Fruit fly (Drosophila melanogaster) whole organism, pupa: ENCODE measurements around the gene aux.

Experiments used
- CG8301 ChIP-seq: fragments of 200-800 bp; sonication (Bioruptor generic); optimal IDR thresholded peaks from 2 replicates; lab custom pipeline; 2018; ENCODE audit warnings: missing biosample characterization, mild to moderate bottlenecking, missing genetic modification characterization
- fd96Ca ChIP-seq: fragments of 200-800 bp; sonication (Bioruptor generic); IDR thresholded peaks from 3 replicates; pipeline ENCODE4 v1.3.6; 2022; ENCODE audit warnings: missing biosample characterization, missing genetic modification characterization
- gl ChIP-seq: fragments of 200-800 bp; sonication (Bioruptor generic); optimal IDR thresholded peaks from 2 replicates; lab custom pipeline; 2018; ENCODE audit warnings: missing biosample characterization, mild to moderate bottlenecking, missing genetic modification characterization

dm6 chr3R:4228426-4228825 lies 16.8 kb downstream of the aux start:
- TF ChIP-seq CG8301 (tag; lab: Kevin White, UChicago) (no peak), fd96Ca (GFP tag; lab: Robert Waterston, UW) (no peak), gl (tag; lab: Kevin White, UChicago) (no peak)
